Worm (Caenorhabditis elegans): ENCODE results near the gene morc-1.

ce11 chrIII:5202641-5203040 lies 4.1 kb downstream of the morc-1 start:
- TF ChIP-seq nhr-237 (tag; optimal IDR thresholded peaks at IDR 0.05) = no peak
- peak; percentile 40 for TF ChIP-seq rnt-1 (tag; optimal IDR thresholded peaks at IDR 0.05)
- no peak for TF ChIP-seq lin-39 (tag; optimal IDR thresholded peaks at IDR 0.05)
